Worm (Caenorhabditis elegans): ENCODE results near the gene ZK154.1.
A peak's percentile ranks its signal among the peaks of the same experiment; 100 is the strongest.

DNA sequence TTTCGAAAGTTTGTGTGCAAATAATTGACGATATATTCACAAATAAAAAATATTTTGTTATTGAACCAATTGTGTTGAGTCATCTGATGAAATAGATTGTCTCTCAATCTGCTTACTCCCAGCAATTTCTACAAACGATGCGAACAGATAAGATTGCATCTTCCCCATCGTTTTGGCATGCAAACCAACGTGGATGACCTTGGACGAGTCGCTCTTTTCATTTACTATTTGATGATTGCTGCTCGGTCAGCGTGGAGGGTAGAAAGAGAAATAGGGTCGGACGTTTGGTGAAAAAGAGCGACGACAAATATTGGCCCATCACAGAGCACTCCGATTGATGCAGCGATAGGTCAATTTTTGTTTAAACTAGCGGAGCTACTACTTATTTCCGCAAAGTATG lies 46.3 kb downstream of the ZK154.1 start:
- TF ChIP-seq ceh-28 (tag; optimal IDR thresholded peaks at IDR 0.05) (peak; percentile 84), fkh-10 (GFP tag; optimal IDR thresholded peaks at IDR 0.05) (no peak), nhr-237 (tag; optimal IDR thresholded peaks at IDR 0.05) (no peak), nhr-11 (tag; optimal IDR thresholded peaks at IDR 0.05) (no peak), nhr-25 (tag; optimal IDR thresholded peaks at IDR 0.05) (peak; percentile 84), mdl-1 (tag; optimal IDR thresholded peaks at IDR 0.05) (no peak), nfya-1 (tag; optimal IDR thresholded peaks at IDR 0.05; ENCODE audit: insufficient read depth) (peak; percentile 56), ztf-4 (tag; optimal IDR thresholded peaks at IDR 0.05) (no peak)
